Fruit fly (Drosophila melanogaster): Measurements from ENCODE around the gene Teh2.

DNA sequence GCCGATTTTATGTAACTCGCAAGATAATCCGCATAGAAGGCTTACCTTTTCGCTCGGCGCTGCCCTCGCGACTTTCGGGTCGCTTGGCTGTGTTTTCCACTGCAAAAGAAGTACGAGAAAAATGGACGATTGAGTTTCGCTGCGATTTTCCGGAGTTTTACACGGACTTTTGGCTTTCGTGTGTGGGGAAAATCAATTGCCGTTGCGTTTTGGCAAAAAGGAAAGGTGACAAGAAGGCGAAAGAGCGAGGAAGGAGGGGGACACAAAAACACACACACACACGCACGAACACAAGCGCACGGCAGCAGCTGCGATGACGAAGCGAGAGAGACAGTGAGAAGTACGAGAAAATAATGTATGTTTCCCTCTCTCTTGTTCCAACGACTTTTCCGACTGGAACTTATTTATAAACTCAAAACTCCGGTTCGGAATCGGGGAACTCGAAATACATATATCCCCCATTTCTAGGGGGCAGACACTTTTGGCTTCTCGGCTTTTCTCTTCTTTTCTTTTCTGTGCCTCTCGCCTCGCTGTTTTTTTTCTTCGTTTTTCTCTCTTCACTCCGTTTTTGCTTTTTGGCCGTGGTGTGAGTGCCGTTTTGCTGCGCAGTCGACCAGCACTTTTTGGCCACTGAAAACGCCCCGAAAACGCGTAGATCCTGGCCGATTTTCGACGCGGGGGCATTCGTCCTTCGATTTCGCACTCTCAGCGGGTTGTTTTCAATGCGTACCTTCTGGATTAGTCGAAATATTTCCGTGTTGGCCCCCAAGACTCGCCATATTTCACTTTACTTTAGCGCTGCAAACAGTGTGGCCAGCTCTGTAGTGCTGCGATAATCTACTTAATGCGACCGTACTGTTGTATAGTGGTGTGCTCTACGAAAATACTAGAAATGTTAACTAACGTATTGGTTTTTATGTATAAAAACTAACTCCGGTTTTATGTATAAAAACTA lies 53.8 kb downstream of the Teh2 start, which contains the start of gene ens:
- TF ChIP-seq CG8478 (optimal IDR thresholded peaks at IDR 0.05) (no peak), CTCF (optimal IDR thresholded peaks at IDR 0.05) (peak in 1 of 2 experiments; percentile 18)
